Fruit fly (Drosophila melanogaster): ENCODE measurements around the gene CG31998.

dm6 chr4:230430-230829 is 24.7 kb upstream of the CG31998 start, which contains the start of gene CG1674:
- no peak for TF ChIP-seq fd96Cb (tag; optimal IDR thresholded peaks at IDR 0.05)
- TF ChIP-seq CG6854 (GFP tag; optimal IDR thresholded peaks at IDR 0.05): no peak
- TF ChIP-seq disco-r (GFP tag; optimal IDR thresholded peaks at IDR 0.05): no peak
- TF ChIP-seq Taf1 (GFP tag; IDR thresholded peaks at IDR 0.05): no peak
- TF ChIP-seq CG14050 (GFP tag; IDR thresholded peaks at IDR 0.05): no peak
- TF ChIP-seq kay (GFP tag; optimal IDR thresholded peaks at IDR 0.05): no peak
- TF ChIP-seq fru (optimal IDR thresholded peaks at IDR 0.05): no peak
- TF ChIP-seq z (GFP tag; IDR thresholded peaks at IDR 0.05): no peak
- TF ChIP-seq sob (GFP tag; IDR thresholded peaks at IDR 0.05): no peak
- TF ChIP-seq Aef1 (GFP tag; IDR thresholded peaks at IDR 0.05): no peak
